Fruit fly (Drosophila melanogaster): ENCODE measurements around the gene E5.

The E5 gene

DNA sequence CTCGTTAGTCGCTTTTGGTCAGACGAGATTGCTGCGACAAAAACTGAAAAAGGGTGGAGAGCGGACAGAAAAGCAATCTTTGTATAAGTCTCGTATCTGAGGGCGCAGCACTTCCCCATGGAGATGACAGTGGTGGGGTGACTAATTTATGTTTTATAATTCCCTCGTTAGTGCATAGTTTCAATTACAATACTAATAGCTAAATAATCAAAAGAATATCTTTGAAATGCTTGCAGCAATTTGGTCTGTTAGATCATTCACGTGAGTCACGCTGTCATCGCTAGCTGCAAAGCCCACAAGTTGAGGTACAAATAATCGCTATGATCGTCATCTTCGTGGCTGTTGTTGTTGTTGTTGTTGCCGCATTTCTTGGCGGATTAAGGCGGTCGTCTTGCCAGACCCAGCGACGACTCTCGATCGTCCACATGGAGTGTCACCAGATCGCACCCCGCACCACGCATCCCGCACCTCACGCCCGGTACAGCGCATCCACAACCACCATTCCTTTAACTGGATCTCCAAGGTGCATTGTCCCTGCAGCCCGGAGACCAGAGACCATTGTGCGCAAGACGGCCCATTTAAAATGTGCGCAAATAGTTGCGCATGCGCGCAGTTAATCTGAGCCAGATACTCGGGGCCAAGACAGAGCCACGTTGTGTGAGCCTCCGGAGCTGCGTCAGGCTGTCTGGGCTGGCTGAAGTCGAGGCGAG is 47.2 kb upstream of the E5 start (continued):
- TF ChIP-seq CG7987 (GFP tag; optimal IDR thresholded peaks at IDR 0.05) = no peak
- no peak for TF ChIP-seq cato (GFP tag; optimal IDR thresholded peaks at IDR 0.05; ENCODE audit: borderline replicate concordance)
- no peak for TF ChIP-seq CG10147 (GFP tag; optimal IDR thresholded peaks at IDR 0.05)
- TF ChIP-seq CG9215 (GFP tag; IDR thresholded peaks at IDR 0.05) = no peak
- 0 out of 2 replicates have a peak, but pooled peaks have one; percentile 21 for TF ChIP-seq Ptx1 (GFP tag; IDR thresholded peaks at IDR 0.05)
- TF ChIP-seq mirr (GFP tag; optimal IDR thresholded peaks at IDR 0.05) = no peak
- no peak for TF ChIP-seq CG7271 (tag; optimal IDR thresholded peaks at IDR 0.05)
- TF ChIP-seq Hr78 (GFP tag; optimal IDR thresholded peaks at IDR 0.05) = no peak
- TF ChIP-seq CG11696 (GFP tag; IDR thresholded peaks at IDR 0.05) = no peak
- TF ChIP-seq inv (GFP tag; IDR thresholded peaks at IDR 0.05; ENCODE audit: partially characterized antibody) = no peak; the same call in 1 of the 2 replicates
- TF ChIP-seq Fer1 (GFP tag; optimal IDR thresholded peaks at IDR 0.05) = no peak
- TF ChIP-seq CG13123 (GFP tag; optimal IDR thresholded peaks at IDR 0.05) = no peak
- TF ChIP-seq her (GFP tag; optimal IDR thresholded peaks at IDR 0.05) = no peak
- no peak for TF ChIP-seq eyg (GFP tag; optimal IDR thresholded peaks at IDR 0.05)
- no peak for TF ChIP-seq Aef1 (GFP tag; IDR thresholded peaks at IDR 0.05)
- no peak for TF ChIP-seq mam (GFP tag; optimal IDR thresholded peaks at IDR 0.05)
- TF ChIP-seq crp (GFP tag; optimal IDR thresholded peaks at IDR 0.05) = no peak
- peak; percentile 68 for TF ChIP-seq Blimp-1 (GFP tag; optimal IDR thresholded peaks at IDR 0.05)
- no peak for TF ChIP-seq CG9817 (tag; optimal IDR thresholded peaks at IDR 0.05)
- no peak for TF ChIP-seq slp2 (GFP tag; optimal IDR thresholded peaks at IDR 0.05)
- TF ChIP-seq CG18764 (GFP tag; optimal IDR thresholded peaks at IDR 0.05) = no peak
- TF ChIP-seq YL-1 (GFP tag; optimal IDR thresholded peaks at IDR 0.05) = no peak
- TF ChIP-seq vnd (GFP tag; IDR thresholded peaks at IDR 0.05; ENCODE audit: partially characterized antibody) = 0 out of 3 replicates have a peak, but pooled peaks have one; percentile 46
- no peak for TF ChIP-seq nerfin-2 (GFP tag; IDR thresholded peaks at IDR 0.05; ENCODE audit: partially characterized antibody)
- TF ChIP-seq CG15269 (tag; optimal IDR thresholded peaks at IDR 0.05) = no peak
- TF ChIP-seq pnt (GFP tag; optimal IDR thresholded peaks at IDR 0.05) = no peak
- TF ChIP-seq CG6854 (GFP tag; optimal IDR thresholded peaks at IDR 0.05) = no peak
- peak; percentile 1 for TF ChIP-seq CG12071 (GFP tag; optimal IDR thresholded peaks at IDR 0.05)
- no peak for TF ChIP-seq CG5953 (GFP tag; IDR thresholded peaks at IDR 0.05)
- peak; percentile 32 for TF ChIP-seq CG6254 (GFP tag; optimal IDR thresholded peaks at IDR 0.05)
- no peak for TF ChIP-seq Side (GFP tag; optimal IDR thresholded peaks at IDR 0.05)
- no peak for TF ChIP-seq CG7372 (GFP tag; IDR thresholded peaks at IDR 0.05)
- TF ChIP-seq tap (tag; optimal IDR thresholded peaks at IDR 0.05) = peak; percentile 62
- TF ChIP-seq CG11560 (tag; IDR thresholded peaks at IDR 0.05) = no peak
- TF ChIP-seq disco-r (GFP tag; optimal IDR thresholded peaks at IDR 0.05) = no peak
- TF ChIP-seq CG33557 (GFP tag; optimal IDR thresholded peaks at IDR 0.05) = peak; percentile 3
- no peak for TF ChIP-seq CG8089 (GFP tag; optimal IDR thresholded peaks at IDR 0.05)
- peak; percentile 56 for TF ChIP-seq corto (GFP tag; optimal IDR thresholded peaks at IDR 0.05)
- no peak for TF ChIP-seq CG14050 (GFP tag; IDR thresholded peaks at IDR 0.05)
- no peak for TF ChIP-seq CG9876 (GFP tag; optimal IDR thresholded peaks at IDR 0.05)
- TF ChIP-seq lab (GFP tag; optimal IDR thresholded peaks at IDR 0.05) = peak; percentile 47
- TF ChIP-seq HmgD (GFP tag; optimal IDR thresholded peaks at IDR 0.05) = no peak
- TF ChIP-seq NfI (GFP tag; optimal IDR thresholded peaks at IDR 0.05) = no peak
- no peak for TF ChIP-seq cas (GFP tag; IDR thresholded peaks at IDR 0.05)
- no peak for TF ChIP-seq Hand (GFP tag; optimal IDR thresholded peaks at IDR 0.05)
- TF ChIP-seq Mad (GFP tag; optimal IDR thresholded peaks at IDR 0.05) = no peak
- TF ChIP-seq row (GFP tag; IDR thresholded peaks at IDR 0.05) = peak; percentile 44
- TF ChIP-seq abd-A (tag; optimal IDR thresholded peaks at IDR 0.05) = no peak
- no peak for TF ChIP-seq ab (GFP tag; optimal IDR thresholded peaks at IDR 0.05)

Measured in whole organism, embryonic.